Worm (Caenorhabditis elegans): ENCODE results near the gene T04G9.6.

- TF ChIP-seq med-1 (GFP tag; optimal IDR thresholded peaks at IDR 0.05; ENCODE audit: insufficient read depth) (no peak), cog-1 (tag; optimal IDR thresholded peaks at IDR 0.05) (no peak), flt-1 (GFP tag; IDR thresholded peaks at IDR 0.05) (no peak), tab-1 (GFP tag; IDR thresholded peaks at IDR 0.05) (no peak), ztf-29 (GFP tag; IDR thresholded peaks at IDR 0.05) (no peak), T22C8.4 (GFP tag; IDR thresholded peaks at IDR 0.05) (no peak)
Observed at ce11 chrX:777421-777820, 7.3 kb downstream of the T04G9.6 start, which contains the start of gene nas-15.

Data from whole organism, midembryonic.